Worm (Caenorhabditis elegans) whole organism, late embryonic: ENCODE results near the gene Y57A10C.10.

Experiments used
- ama-1 ChIP-seq: fragments of 150-350 bp; optimal IDR thresholded peaks from 2 replicates; lab custom pipeline; 2014
- ceh-19 ChIP-seq: fragments of 200-800 bp; sonication (Bioruptor generic); optimal IDR thresholded peaks from 2 replicates; lab custom pipeline; 2018; ENCODE audit warnings: mild to moderate bottlenecking, missing genetic modification characterization, missing compliant biosample characterization
- ceh-31 ChIP-seq: sonication (generic microtip); optimal IDR thresholded peaks from 2 replicates; lab custom pipeline; 2016; ENCODE audit warnings: missing genetic modification characterization, missing compliant biosample characterization
- elt-2 ChIP-seq: sonication (generic microtip); optimal IDR thresholded peaks from 2 replicates; lab custom pipeline; 2016; ENCODE audit warnings: missing genetic modification reagents, missing genetic modification characterization, missing compliant biosample characterization
- fax-1 ChIP-seq: sonication (generic microtip); optimal IDR thresholded peaks from 2 replicates; lab custom pipeline; 2016; ENCODE audit warnings: missing genotype, missing genetic modification characterization, missing compliant biosample characterization
- fkh-10 ChIP-seq: fragments of 150-350 bp; optimal IDR thresholded peaks from 2 replicates; lab custom pipeline; 2014; ENCODE audit warnings: missing biosample characterization, missing genetic modification reagents, missing genetic modification characterization
- lim-6 ChIP-seq: sonication (generic microtip); optimal IDR thresholded peaks from 2 replicates; lab custom pipeline; 2016; ENCODE audit warnings: missing genetic modification characterization, missing compliant biosample characterization
- nfya-1 ChIP-seq: sonication (generic microtip); optimal IDR thresholded peaks from 2 replicates; lab custom pipeline; 2017; ENCODE audit warnings: missing genetic modification characterization, mild to moderate bottlenecking, missing compliant biosample characterization, antibody characterized with exemption, moderate library complexity
- nhr-11 ChIP-seq: fragments of 150-350 bp; optimal IDR thresholded peaks from 2 replicates; lab custom pipeline; 2014; ENCODE audit warnings: missing biosample characterization, missing genetic modification characterization
- pqm-1 ChIP-seq: sonication (generic microtip); optimal IDR thresholded peaks from 2 replicates; lab custom pipeline; 2016; ENCODE audit warnings: missing genetic modification characterization, missing compliant biosample characterization
- tbx-2 ChIP-seq: sonication (generic microtip); optimal IDR thresholded peaks from 2 replicates; lab custom pipeline; 2016; ENCODE audit warnings: missing genetic modification characterization, missing compliant biosample characterization
- ztf-16 ChIP-seq: sonication (generic microtip); optimal IDR thresholded peaks from 2 replicates; lab custom pipeline; 2017; ENCODE audit warnings: missing genetic modification characterization, missing compliant biosample characterization

- TF ChIP-seq nfya-1 (no peak), ztf-16 (tag; lab: Kevin White, UChicago) (no peak), nhr-11 (tag; lab: Kevin White, UChicago) (no peak), pqm-1 (no peak), fax-1 (tag; lab: Kevin White, UChicago) (no peak), fkh-10 (GFP tag; lab: Kevin White, UChicago) (no peak), elt-2 (tag; lab: Kevin White, UChicago) (no peak), lim-6 (tag; lab: Kevin White, UChicago) (no peak), ceh-19 (GFP tag; lab: Kevin White, UChicago) (no peak), ama-1 (lab: Kevin White, UChicago) (no peak), tbx-2 (tag; lab: Kevin White, UChicago) (no peak), ceh-31 (tag; lab: Kevin White, UChicago) (no peak)
Measured at ce11 chrII:12465557-12465956, 24.5 kb upstream of the Y57A10C.10 start, which contains the start of gene sre-37.
